Fruit fly (Drosophila melanogaster) whole organism, embryonic: ENCODE data around the gene asun.

Source experiments
- CG10959 ChIP-seq: fragments of 200-800 bp; sonication (Bioruptor generic); IDR thresholded peaks from 2 replicates; pipeline ENCODE4 v1.3.6; 2022; ENCODE audit warnings: missing biosample characterization, missing genetic modification characterization
- CG14860 ChIP-seq: fragments of 200-800 bp; sonication (Bioruptor generic); IDR thresholded peaks from 3 replicates; pipeline ENCODE4 v1.3.6; 2022; ENCODE audit warnings: missing biosample characterization, missing genetic modification characterization; ENCODE audit not compliant: partially characterized antibody
- CG15479 ChIP-seq: fragments of 200-800 bp; sonication (Bioruptor generic); optimal IDR thresholded peaks from 3 replicates; lab custom pipeline; 2019; ENCODE audit warnings: missing biosample characterization, mild to moderate bottlenecking, missing genetic modification characterization, moderate library complexity
- CG17328 ChIP-seq: fragments of 200-800 bp; sonication (Bioruptor generic); IDR thresholded peaks from 2 replicates; pipeline ENCODE4 v1.3.6; 2022; ENCODE audit warnings: missing biosample characterization, missing genetic modification characterization
- CG17359 ChIP-seq: fragments of 200-800 bp; sonication (Bioruptor generic); optimal IDR thresholded peaks from 3 replicates; lab custom pipeline; 2018; ENCODE audit warnings: missing biosample characterization, mild to moderate bottlenecking, missing genetic modification characterization, moderate library complexity
- CG18476 ChIP-seq: fragments of 200-800 bp; sonication (Bioruptor generic); optimal IDR thresholded peaks from 2 replicates; lab custom pipeline; 2016; ENCODE audit warnings: missing biosample characterization, mild to moderate bottlenecking, missing genetic modification characterization
- CG2712 ChIP-seq: fragments of 200-800 bp; optimal IDR thresholded peaks from 3 replicates; lab custom pipeline; 2019; ENCODE audit warnings: missing biosample characterization, mild to moderate bottlenecking, missing genetic modification characterization, moderate library complexity
- CG33213 ChIP-seq: fragments of 200-800 bp; sonication (Bioruptor generic); optimal IDR thresholded peaks from 3 replicates; lab custom pipeline; 2016; ENCODE audit warnings: missing biosample characterization, missing genetic modification characterization
- CG33557 ChIP-seq: fragments of 200-800 bp; sonication (Bioruptor generic); optimal IDR thresholded peaks from 2 replicates; lab custom pipeline; 2019; ENCODE audit warnings: missing biosample characterization, mild to moderate bottlenecking, missing genetic modification characterization, moderate library complexity
- CG4854 ChIP-seq: fragments of 200-800 bp; sonication (Bioruptor generic); optimal IDR thresholded peaks from 2 replicates; lab custom pipeline; 2016; ENCODE audit warnings: missing biosample characterization, missing genetic modification characterization, inconsistent platforms
- CG9876 ChIP-seq: fragments of 200-800 bp; sonication (Bioruptor generic); optimal IDR thresholded peaks from 2 replicates; lab custom pipeline; 2016; ENCODE audit warnings: missing biosample characterization, missing genetic modification characterization
- Dek ChIP-seq: fragments of 200-800 bp; sonication (Bioruptor generic); optimal IDR thresholded peaks from 3 replicates; lab custom pipeline; 2019; ENCODE audit warnings: missing biosample characterization, mild to moderate bottlenecking, missing genetic modification characterization, moderate library complexity
- Dll ChIP-seq: fragments of 200-800 bp; sonication (Bioruptor generic); IDR thresholded peaks from 4 replicates; pipeline ENCODE4 v1.3.6; 2022; ENCODE audit warnings: missing biosample characterization, missing genetic modification characterization; ENCODE audit not compliant: partially characterized antibody
- MBD-R2 ChIP-seq: fragments of 200-800 bp; sonication (Bioruptor generic); IDR thresholded peaks from 2 replicates; pipeline ENCODE4 v1.3.6; 2022; ENCODE audit warnings: missing biosample characterization, missing genetic modification characterization
- NC2β ChIP-seq: fragments of 200-800 bp; sonication (Bioruptor generic); optimal IDR thresholded peaks from 2 replicates; lab custom pipeline; 2016; ENCODE audit warnings: missing biosample characterization, missing genetic modification characterization
- Rfx ChIP-seq: fragments of 200-800 bp; sonication (Bioruptor generic); IDR thresholded peaks from 2 replicates; pipeline ENCODE4 v1.3.6; 2022; ENCODE audit warnings: missing biosample characterization, missing genetic modification characterization
- Scr ChIP-seq: fragments of 200-800 bp; sonication (Bioruptor generic); IDR thresholded peaks from 2 replicates; pipeline ENCODE4 v1.3.6; 2022; ENCODE audit warnings: missing biosample characterization, missing genetic modification characterization; ENCODE audit not compliant: partially characterized antibody
- Sin3A ChIP-seq: fragments of >200 bp; optimal IDR thresholded peaks from 2 replicates; lab custom pipeline; 2018
- Spps ChIP-seq: fragments of 200-800 bp; sonication (Bioruptor generic); optimal IDR thresholded peaks from 2 replicates; lab custom pipeline; 2018; ENCODE audit warnings: missing biosample characterization, mild to moderate bottlenecking, missing genetic modification characterization
- amos ChIP-seq: fragments of 200-800 bp; sonication (Bioruptor generic); IDR thresholded peaks from 2 replicates; pipeline ENCODE4 v1.3.6; 2022; ENCODE audit warnings: missing biosample characterization, missing genetic modification characterization; ENCODE audit not compliant: partially characterized antibody
- ato ChIP-seq: fragments of 200-800 bp; sonication (Bioruptor generic); IDR thresholded peaks from 2 replicates; pipeline ENCODE4 v1.3.6; 2022; ENCODE audit warnings: missing biosample characterization, missing genetic modification characterization; ENCODE audit not compliant: partially characterized antibody
- bbx ChIP-seq: fragments of 200-800 bp; sonication (Bioruptor generic); IDR thresholded peaks from 2 replicates; pipeline ENCODE4 v1.3.6; 2022; ENCODE audit warnings: missing biosample characterization, missing genetic modification characterization; ENCODE audit not compliant: partially characterized antibody
- bsh ChIP-seq, 2 experiments: fragments of 200-800 bp; sonication (Bioruptor generic); optimal IDR thresholded peaks; 2 replicates each; lab custom pipeline; 2017 to 2018; ENCODE audit warnings: mild to moderate bottlenecking in 2 of 2, missing biosample characterization in 2 of 2, missing genetic modification characterization in 2 of 2, moderate library complexity in 1 of 2
- crp ChIP-seq, 2 experiments: fragments of 200-800 bp; sonication (Bioruptor generic); optimal IDR thresholded peaks; 2 replicates in 1 of 2; 3 replicates in 1 of 2; lab custom pipeline; 2017; ENCODE audit warnings: missing biosample characterization in 2 of 2, missing genetic modification characterization in 2 of 2, mild to moderate bottlenecking in 1 of 2, moderate library complexity in 1 of 2
- esg ChIP-seq: fragments of 200-800 bp; sonication (Bioruptor generic); conservative IDR thresholded peaks from 2 replicates; pipeline ENCODE4 v1.3.6; 2022; ENCODE audit warnings: missing biosample characterization, missing genetic modification characterization
- fd3F ChIP-seq: fragments of 200-800 bp; sonication (Bioruptor generic); optimal IDR thresholded peaks from 2 replicates; lab custom pipeline; 2018; ENCODE audit warnings: missing biosample characterization, mild to moderate bottlenecking, missing genetic modification characterization, moderate library complexity
- ftz-f1 ChIP-seq: fragments of 200-800 bp; sonication (Bioruptor generic); optimal IDR thresholded peaks from 2 replicates; lab custom pipeline; 2016; ENCODE audit warnings: missing biosample characterization, missing genetic modification characterization
- gfzf ChIP-seq: fragments of 200-800 bp; sonication (Bioruptor generic); optimal IDR thresholded peaks from 2 replicates; lab custom pipeline; 2016; ENCODE audit warnings: missing biosample characterization, mild to moderate bottlenecking, missing genetic modification characterization, moderate library complexity
- inv ChIP-seq: fragments of 200-800 bp; sonication (Bioruptor generic); IDR thresholded peaks from 2 replicates; pipeline ENCODE4 v1.3.6; 2022; ENCODE audit warnings: missing biosample characterization, missing genetic modification characterization; ENCODE audit not compliant: partially characterized antibody
- jing ChIP-seq: fragments of 200-800 bp; sonication (Bioruptor generic); optimal IDR thresholded peaks from 2 replicates; lab custom pipeline; 2018; ENCODE audit warnings: missing biosample characterization, mild to moderate bottlenecking, missing genetic modification characterization
- ken ChIP-seq: fragments of 200-800 bp; sonication (Bioruptor generic); IDR thresholded peaks from 3 replicates; pipeline ENCODE4 v1.3.6; 2022; ENCODE audit warnings: missing biosample characterization, missing genetic modification characterization
- lab ChIP-seq: fragments of 200-800 bp; sonication (Bioruptor generic); optimal IDR thresholded peaks from 3 replicates; lab custom pipeline; 2017; ENCODE audit warnings: missing biosample characterization, missing genetic modification characterization, mild to moderate bottlenecking, moderate library complexity, missing genetic modification reagents
- lola ChIP-seq, 3 experiments: fragments of >200 bp in 2 of 3; fragments of 200-800 bp in 1 of 3; sonication (Bioruptor generic) in 1 of 3; optimal IDR thresholded peaks; 2 replicates each; lab custom pipeline; 2017 to 2019; ENCODE audit warnings: missing biosample characterization in 3 of 3, missing genetic modification characterization in 3 of 3, mild to moderate bottlenecking in 1 of 3, moderate library complexity in 1 of 3
- nmo ChIP-seq: fragments of 200-800 bp; sonication (Bioruptor generic); optimal IDR thresholded peaks from 2 replicates; lab custom pipeline; 2018; ENCODE audit warnings: missing biosample characterization, mild to moderate bottlenecking, missing genetic modification characterization, moderate library complexity
- oc ChIP-seq: fragments of 200-800 bp; sonication (Bioruptor generic); optimal IDR thresholded peaks from 2 replicates; lab custom pipeline; 2018; ENCODE audit warnings: missing biosample characterization, mild to moderate bottlenecking, missing genetic modification characterization, moderate library complexity
- pita ChIP-seq: fragments of 200-800 bp; sonication (Bioruptor generic); optimal IDR thresholded peaks from 2 replicates; lab custom pipeline; 2017; ENCODE audit warnings: missing biosample characterization, mild to moderate bottlenecking, missing genetic modification characterization
- prd ChIP-seq, 3 experiments: fragments of >200 bp in 2 of 3; fragments of 200-800 bp in 1 of 3; sonication (Bioruptor generic) in 1 of 3; optimal IDR thresholded peaks in 2 of 3; IDR thresholded peaks in 1 of 3; 2 replicates in 2 of 3; 3 replicates in 1 of 3; pipeline versions ENCODE4 v1.3.6 to Lab custom; 2017 to 2022; ENCODE audit warnings: missing biosample characterization in 1 of 3, missing genetic modification characterization in 1 of 3
- slp2 ChIP-seq: fragments of 200-800 bp; sonication (Bioruptor generic); optimal IDR thresholded peaks from 2 replicates; lab custom pipeline; 2016; ENCODE audit warnings: missing biosample characterization, missing genetic modification characterization
- sob ChIP-seq: fragments of 200-800 bp; sonication (Bioruptor generic); IDR thresholded peaks from 2 replicates; pipeline ENCODE4 v1.3.6; 2022; ENCODE audit warnings: missing biosample characterization, missing genetic modification characterization
- sqz ChIP-seq: fragments of 200-800 bp; sonication (Bioruptor generic); optimal IDR thresholded peaks from 3 replicates; lab custom pipeline; 2018; ENCODE audit warnings: missing biosample characterization, mild to moderate bottlenecking, missing genetic modification characterization
- stwl ChIP-seq: fragments of 200-800 bp; sonication (Bioruptor generic); optimal IDR thresholded peaks from 3 replicates; lab custom pipeline; 2018; ENCODE audit warnings: missing biosample characterization, mild to moderate bottlenecking, missing genetic modification characterization, moderate library complexity
- unc-4 ChIP-seq: fragments of 200-800 bp; sonication (Bioruptor generic); IDR thresholded peaks from 2 replicates; pipeline ENCODE4 v1.3.6; 2022; ENCODE audit warnings: missing biosample characterization, missing genetic modification characterization; ENCODE audit not compliant: partially characterized antibody
- vnd ChIP-seq: fragments of 200-800 bp; sonication (Bioruptor generic); IDR thresholded peaks from 3 replicates; pipeline ENCODE4 v1.3.6; 2022; ENCODE audit warnings: missing biosample characterization, missing genetic modification characterization; ENCODE audit not compliant: partially characterized antibody
- vvl ChIP-seq: fragments of 200-800 bp; sonication (Bioruptor generic); IDR thresholded peaks from 2 replicates; pipeline ENCODE4 v1.3.6; 2022; ENCODE audit warnings: missing biosample characterization, missing genetic modification characterization
- wor ChIP-seq: fragments of 200-800 bp; sonication (Bioruptor generic); IDR thresholded peaks from 2 replicates; pipeline ENCODE4 v1.3.6; 2022; ENCODE audit warnings: missing biosample characterization, missing genetic modification characterization
- zen2 ChIP-seq: fragments of 200-800 bp; sonication (Bioruptor generic); IDR thresholded peaks from 3 replicates; pipeline ENCODE4 v1.3.6; 2022; ENCODE audit warnings: missing biosample characterization, missing genetic modification characterization; ENCODE audit not compliant: partially characterized antibody

Gene asun

dm6 chr3R:16263522-16264305 lies at the start of gene asun, which contains the start of gene bor:
asun (plus strand) TSS chr3R:16264271.
bor (minus strand) TSS chr3R:16264115.
- TF ChIP-seq CG14860 (GFP tag; lab: Robert Waterston, UW) (peak; percentile 13; the same call in 1 of the 3 replicates), jing (no peak), lab (no peak), unc-4 (GFP tag; lab: Robert Waterston, UW) (peak; percentile 89), slp2 (no peak), nmo (GFP tag; lab: Kevin White, UChicago) (peak; percentile 10), CG15479 (GFP tag; lab: Kevin White, UChicago) (no peak), stwl (tag; lab: Kevin White, UChicago) (peak; percentile 10), CG17328 (GFP tag; lab: Robert Waterston, UW) (peak; percentile 19; the same call in 1 of the 2 replicates), pita (GFP tag; lab: Kevin White, UChicago) (no peak), vvl (peak; percentile 43; the same call in 1 of the 2 replicates), CG2712 (tag; lab: Kevin White, UChicago) (peak; percentile 56), CG18476 (GFP tag; lab: Kevin White, UChicago) (no peak), ftz-f1 (GFP tag; lab: Kevin White, UChicago) (peak; percentile 59), lola (GFP tag; optimal IDR thresholded peaks at IDR 0.05; lab: Kevin White, UChicago) (peak in 1 of 3 experiments; percentile 4), CG10959 (no peak), ato (peak; percentile 10; the same call in 1 of the 2 replicates), bsh (GFP tag; optimal IDR thresholded peaks at IDR 0.05; lab: Kevin White, UChicago) (no peak), amos (GFP tag; lab: Robert Waterston, UW) (peak; percentile 83; the same call in 1 of the 2 replicates), CG9876 (GFP tag; lab: Kevin White, UChicago) (no peak), sqz (GFP tag; lab: Kevin White, UChicago) (peak; percentile 92), esg (GFP tag; lab: Robert Waterston, UW) (no peak), crp (GFP tag; optimal IDR thresholded peaks at IDR 0.05; lab: Kevin White, UChicago) (peak; percentile 2 to 85), wor (no peak), Sin3A (lab: Kevin White, UChicago) (peak; percentile 20), zen2 (GFP tag; lab: Robert Waterston, UW) (no peak), gfzf (no peak), vnd (0 out of 3 replicates have a peak, but pooled peaks have one; percentile 41), CG4854 (GFP tag; lab: Kevin White, UChicago) (peak; percentile 4), Dek (tag; lab: Kevin White, UChicago) (peak; percentile 7), MBD-R2 (0 out of 2 replicates have a peak, but pooled peaks have one; percentile 55), Dll (peak; percentile 85), sob (0 out of 2 replicates have a peak, but pooled peaks have one; percentile 19), Rfx (peak; percentile 46), bbx (peak; percentile 78), Spps (tag; lab: Kevin White, UChicago) (peak; percentile 12), ken (no peak), NC2β (GFP tag; lab: Kevin White, UChicago) (peak; percentile 3), CG33213 (GFP tag; lab: Kevin White, UChicago) (no peak), CG33557 (peak; percentile 35), fd3F (GFP tag; lab: Kevin White, UChicago) (no peak), prd (optimal IDR thresholded peaks at IDR 0.05; lab: Kevin White, UChicago) (no peak), prd (GFP tag; IDR thresholded peaks at IDR 0.05; lab: Robert Waterston, UW) (peak; percentile 41; the same call in 1 of the 3 replicates), oc (tag; lab: Kevin White, UChicago) (no peak), CG17359 (tag; lab: Kevin White, UChicago) (peak; percentile 29), inv (GFP tag; lab: Robert Waterston, UW) (peak; percentile 60; the same call in 1 of the 2 replicates), Scr (peak; percentile 74)
